Worm (Caenorhabditis elegans): Measurements from ENCODE around the gene pld-1.

DNA sequence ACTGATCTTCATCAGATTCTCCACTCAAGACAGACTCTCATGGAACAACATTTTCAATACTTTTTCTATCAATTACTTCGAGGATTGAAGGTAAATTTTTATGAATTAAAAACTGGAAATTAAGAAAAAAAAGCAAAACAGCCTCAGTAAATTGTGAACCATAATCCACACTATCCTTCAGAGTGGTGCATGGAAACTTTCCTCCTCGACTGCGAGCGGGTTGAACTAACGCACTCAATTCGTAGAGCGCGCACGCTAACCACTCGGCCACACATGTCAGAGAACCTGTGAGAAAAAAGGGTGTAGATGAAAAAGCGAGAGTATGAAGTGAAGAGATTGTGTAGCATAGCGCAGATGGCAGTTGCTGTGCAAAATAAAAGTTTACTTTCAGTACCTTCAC, 13.5 kb upstream of the pld-1 start:
- TF ChIP-seq him-1 (tag; optimal IDR thresholded peaks at IDR 0.05) (peak; percentile 86), W03F9.2 (tag; optimal IDR thresholded peaks at IDR 0.05) (peak; percentile 32)
